Worm (Caenorhabditis elegans) whole organism, late embryonic: ENCODE data around the gene pcp-5.

ENCODE experiments used
- C38D4.7 ChIP-seq: fragments of 200-800 bp; sonication (Bioruptor generic); optimal IDR thresholded peaks from 2 replicates; lab custom pipeline; 2018; ENCODE audit warnings: mild to moderate bottlenecking, missing genetic modification characterization, moderate library complexity, missing compliant biosample characterization
- F13H6.1 ChIP-seq: sonication (generic microtip); optimal IDR thresholded peaks from 2 replicates; lab custom pipeline; 2016; ENCODE audit warnings: missing genetic modification characterization, missing compliant biosample characterization
- K02D7.2 ChIP-seq: sonication (generic microtip); optimal IDR thresholded peaks from 2 replicates; lab custom pipeline; 2017; ENCODE audit warnings: mild to moderate bottlenecking, missing genetic modification characterization, missing compliant biosample characterization
- K09A11.1 ChIP-seq: sonication (generic microtip); optimal IDR thresholded peaks from 2 replicates; lab custom pipeline; 2017; ENCODE audit warnings: antibody characterized with exemption, mild to moderate bottlenecking, missing genetic modification characterization, missing compliant biosample characterization; ENCODE audit not compliant: insufficient read depth
- T23F11.4 ChIP-seq: fragments of 200-800 bp; sonication (Bioruptor generic); optimal IDR thresholded peaks from 2 replicates; lab custom pipeline; 2018; ENCODE audit warnings: mild to moderate bottlenecking, missing genetic modification characterization, missing compliant biosample characterization
- Y22D7AL.16 ChIP-seq: sonication (generic microtip); optimal IDR thresholded peaks from 2 replicates; lab custom pipeline; 2016; ENCODE audit warnings: missing genetic modification characterization, missing compliant biosample characterization
- ahr-1 ChIP-seq: sonication (generic microtip); optimal IDR thresholded peaks from 2 replicates; lab custom pipeline; 2016; ENCODE audit warnings: missing genetic modification characterization, missing compliant biosample characterization
- ceh-14 ChIP-seq: sonication (generic microtip); optimal IDR thresholded peaks from 2 replicates; lab custom pipeline; 2016; ENCODE audit warnings: missing genotype, missing genetic modification characterization, missing compliant biosample characterization
- ceh-19 ChIP-seq: fragments of 200-800 bp; sonication (Bioruptor generic); optimal IDR thresholded peaks from 2 replicates; lab custom pipeline; 2018; ENCODE audit warnings: mild to moderate bottlenecking, missing genetic modification characterization, missing compliant biosample characterization
- ceh-2 ChIP-seq: sonication (generic microtip); optimal IDR thresholded peaks from 2 replicates; lab custom pipeline; 2016; ENCODE audit warnings: missing genotype, missing genetic modification characterization, missing compliant biosample characterization
- ceh-24 ChIP-seq: sonication (generic microtip); optimal IDR thresholded peaks from 2 replicates; lab custom pipeline; 2016; ENCODE audit warnings: mild to moderate bottlenecking, missing genetic modification characterization, missing compliant biosample characterization
- ceh-30 ChIP-seq: fragments of 150-350 bp; optimal IDR thresholded peaks from 2 replicates; lab custom pipeline; 2014; ENCODE audit warnings: missing biosample characterization, missing genetic modification characterization
- ceh-31 ChIP-seq: sonication (generic microtip); optimal IDR thresholded peaks from 2 replicates; lab custom pipeline; 2016; ENCODE audit warnings: missing genetic modification characterization, missing compliant biosample characterization
- ceh-34 ChIP-seq: sonication (generic microtip); optimal IDR thresholded peaks from 2 replicates; lab custom pipeline; 2016; ENCODE audit warnings: mild to moderate bottlenecking, missing genetic modification characterization, missing compliant biosample characterization
- ceh-9 ChIP-seq: sonication (generic microtip); optimal IDR thresholded peaks from 2 replicates; lab custom pipeline; 2016; ENCODE audit warnings: mild to moderate bottlenecking, missing genetic modification characterization, inconsistent platforms, missing compliant biosample characterization
- che-1 ChIP-seq: sonication (generic microtip); optimal IDR thresholded peaks from 2 replicates; lab custom pipeline; 2016; ENCODE audit warnings: mild to moderate bottlenecking, missing genetic modification characterization, missing compliant biosample characterization
- dmd-4 ChIP-seq: sonication (generic microtip); optimal IDR thresholded peaks from 2 replicates; lab custom pipeline; 2016; ENCODE audit warnings: borderline replicate concordance, missing genetic modification characterization, missing compliant biosample characterization
- elt-2 ChIP-seq: sonication (generic microtip); optimal IDR thresholded peaks from 2 replicates; lab custom pipeline; 2016; ENCODE audit warnings: missing genetic modification reagents, missing genetic modification characterization, missing compliant biosample characterization
- ets-4 ChIP-seq: sonication (generic microtip); optimal IDR thresholded peaks from 2 replicates; lab custom pipeline; 2016; ENCODE audit warnings: missing genetic modification characterization, missing compliant biosample characterization
- fax-1 ChIP-seq: sonication (generic microtip); optimal IDR thresholded peaks from 2 replicates; lab custom pipeline; 2016; ENCODE audit warnings: missing genotype, missing genetic modification characterization, missing compliant biosample characterization
- fkh-6 ChIP-seq: sonication (generic microtip); optimal IDR thresholded peaks from 2 replicates; lab custom pipeline; 2016; ENCODE audit warnings: missing genetic modification characterization, missing compliant biosample characterization
- hlh-13 ChIP-seq: fragments of 200-800 bp; sonication (Bioruptor generic); optimal IDR thresholded peaks from 2 replicates; lab custom pipeline; 2018; ENCODE audit warnings: mild to moderate bottlenecking, missing genetic modification characterization, missing compliant biosample characterization
- hlh-30 ChIP-seq: sonication (generic microtip); optimal IDR thresholded peaks from 2 replicates; lab custom pipeline; 2017; ENCODE audit warnings: antibody characterized with exemption, missing genetic modification characterization, missing compliant biosample characterization; ENCODE audit not compliant: insufficient read depth
- hlh-8 ChIP-seq: sonication (generic microtip); optimal IDR thresholded peaks from 2 replicates; lab custom pipeline; 2016; ENCODE audit warnings: missing genotype, missing genetic modification characterization, missing compliant biosample characterization
- lim-6 ChIP-seq: sonication (generic microtip); optimal IDR thresholded peaks from 2 replicates; lab custom pipeline; 2016; ENCODE audit warnings: missing genetic modification characterization, missing compliant biosample characterization
- lin-11 ChIP-seq: fragments of 200-800 bp; sonication (Bioruptor generic); optimal IDR thresholded peaks from 2 replicates; lab custom pipeline; 2018; ENCODE audit warnings: mild to moderate bottlenecking, missing genetic modification characterization, missing compliant biosample characterization
- madf-2 ChIP-seq: sonication (generic microtip); optimal IDR thresholded peaks from 2 replicates; lab custom pipeline; 2017; ENCODE audit warnings: missing genetic modification characterization, missing compliant biosample characterization
- nfya-1 ChIP-seq: sonication (generic microtip); optimal IDR thresholded peaks from 2 replicates; lab custom pipeline; 2017; ENCODE audit warnings: missing genetic modification characterization, mild to moderate bottlenecking, missing compliant biosample characterization, antibody characterized with exemption, moderate library complexity
- nhr-232 ChIP-seq: sonication (generic microtip); optimal IDR thresholded peaks from 2 replicates; lab custom pipeline; 2016; ENCODE audit warnings: missing genetic modification characterization, missing compliant biosample characterization
- odd-2 ChIP-seq: sonication (generic microtip); optimal IDR thresholded peaks from 2 replicates; lab custom pipeline; 2017; ENCODE audit warnings: antibody characterized with exemption, mild to moderate bottlenecking, missing genetic modification characterization, missing compliant biosample characterization
- pat-9 ChIP-seq: fragments of 200-800 bp; sonication (Bioruptor generic); optimal IDR thresholded peaks from 2 replicates; lab custom pipeline; 2018; ENCODE audit warnings: mild to moderate bottlenecking, missing genetic modification characterization, moderate library complexity, missing compliant biosample characterization
- pax-1 ChIP-seq: fragments of 150-350 bp; optimal IDR thresholded peaks from 2 replicates; lab custom pipeline; 2014; ENCODE audit warnings: missing biosample characterization, missing genetic modification characterization
- pha-2 ChIP-seq: sonication (generic microtip); optimal IDR thresholded peaks from 2 replicates; lab custom pipeline; 2017; ENCODE audit warnings: mild to moderate bottlenecking, missing genetic modification characterization, missing compliant biosample characterization
- pha-4 ChIP-seq: fragments of 150-350 bp; optimal IDR thresholded peaks from 2 replicates; lab custom pipeline; 2018; ENCODE audit warnings: missing biosample characterization, missing genetic modification reagents, missing genetic modification characterization
- ref-2 ChIP-seq: sonication (generic microtip); optimal IDR thresholded peaks from 2 replicates; lab custom pipeline; 2016; ENCODE audit warnings: missing genetic modification characterization, missing compliant biosample characterization
- rnt-1 ChIP-seq: sonication (generic microtip); optimal IDR thresholded peaks from 2 replicates; lab custom pipeline; 2016; ENCODE audit warnings: missing genetic modification characterization, missing compliant biosample characterization
- sdc-2 ChIP-seq: sonication (generic microtip); optimal IDR thresholded peaks from 2 replicates; lab custom pipeline; 2016; ENCODE audit warnings: missing genotype, missing genetic modification characterization, missing compliant biosample characterization
- sox-2 ChIP-seq: fragments of 200-800 bp; sonication (Bioruptor generic); IDR thresholded peaks from 2 replicates; pipeline ENCODE4 v1.3.6; 2022; ENCODE audit warnings: missing genetic modification reagents, missing genetic modification characterization, missing compliant biosample characterization
- sox-4 ChIP-seq: sonication (generic microtip); optimal IDR thresholded peaks from 2 replicates; lab custom pipeline; 2017; ENCODE audit warnings: mild to moderate bottlenecking, missing genetic modification characterization, inconsistent platforms, missing compliant biosample characterization
- unc-3 ChIP-seq, 2 experiments: fragments of 200-800 bp in 1 of 2; sonication (Bioruptor generic) in 1 of 2; sonication (generic microtip) in 1 of 2; conservative IDR thresholded peaks in 1 of 2; optimal IDR thresholded peaks in 1 of 2; 2 replicates each; pipeline versions ENCODE4 v1.3.6 to Lab custom; 2016 to 2022; ENCODE audit warnings: missing compliant biosample characterization in 2 of 2, missing genetic modification characterization in 2 of 2, missing genetic modification reagents in 1 of 2
- unc-42 ChIP-seq: sonication (generic microtip); optimal IDR thresholded peaks from 2 replicates; lab custom pipeline; 2016; ENCODE audit warnings: missing genotype, missing genetic modification characterization, missing compliant biosample characterization
- zip-5 ChIP-seq: sonication (generic microtip); optimal IDR thresholded peaks from 2 replicates; lab custom pipeline; 2016; ENCODE audit warnings: missing genetic modification characterization, missing compliant biosample characterization

Gene pcp-5

DNA sequence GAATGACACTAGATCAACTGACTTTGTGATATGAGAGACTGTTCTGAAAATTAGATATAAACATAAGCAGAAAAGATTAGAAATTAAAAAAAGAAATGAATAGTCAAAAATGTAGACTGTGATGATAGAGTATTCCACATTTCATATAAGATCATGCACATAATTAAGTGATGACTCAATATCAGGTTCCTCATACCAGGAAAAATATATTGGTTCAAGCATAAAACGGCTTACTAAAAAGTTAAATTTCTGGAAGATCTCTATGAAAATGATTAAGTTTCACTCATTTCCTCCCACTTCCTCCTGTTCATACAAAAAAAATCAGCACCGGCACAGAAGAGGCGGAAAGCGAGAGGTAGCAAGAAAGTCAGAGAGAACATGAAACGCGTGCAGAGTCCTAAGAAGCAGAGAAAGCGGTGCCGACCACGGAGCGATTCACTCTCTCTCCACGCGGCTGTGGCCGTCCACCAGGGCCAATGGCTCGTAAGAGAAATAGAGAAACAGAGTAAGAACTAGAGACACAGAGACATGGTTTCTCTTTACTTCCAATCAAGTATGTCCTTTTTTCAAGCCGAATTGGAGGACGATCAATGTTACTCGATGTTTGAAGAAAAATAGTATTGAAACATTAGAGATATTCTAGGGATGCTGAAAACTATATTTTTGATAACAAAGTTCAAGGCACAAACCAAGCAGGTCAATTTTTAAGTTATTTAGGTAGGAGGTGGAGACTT is 15.7 kb downstream of the pcp-5 start, which contains the start of the genes ZK688.5 and fahd-1 (continued):
- TF ChIP-seq F13H6.1 (tag; lab: Kevin White, UChicago) = peak; percentile 19
- TF ChIP-seq sox-4 (tag; lab: Kevin White, UChicago) = no peak
- peak; percentile 31 for TF ChIP-seq ceh-2 (tag; lab: Kevin White, UChicago)
- no peak for TF ChIP-seq ahr-1 (tag; lab: Kevin White, UChicago)
- TF ChIP-seq dmd-4 (tag; lab: Kevin White, UChicago) = no peak
- TF ChIP-seq hlh-13 (GFP tag; lab: Kevin White, UChicago) = no peak
- TF ChIP-seq pha-2 (tag; lab: Kevin White, UChicago) = no peak
- TF ChIP-seq C38D4.7 (GFP tag; lab: Kevin White, UChicago) = no peak
- TF ChIP-seq lin-11 (tag; lab: Kevin White, UChicago) = no peak
- TF ChIP-seq nfya-1 (tag; lab: Kevin White, UChicago) = peak; percentile 91
- TF ChIP-seq zip-5 (tag; lab: Kevin White, UChicago) = no peak
- TF ChIP-seq pat-9 (tag; lab: Kevin White, UChicago) = no peak
- peak; percentile 78 for TF ChIP-seq ceh-31 (tag; lab: Kevin White, UChicago)
- no peak for TF ChIP-seq unc-42 (tag; lab: Kevin White, UChicago)
- peak; percentile 57 for TF ChIP-seq ref-2 (tag; lab: Kevin White, UChicago)
- TF ChIP-seq K02D7.2 (tag; lab: Kevin White, UChicago) = no peak
- TF ChIP-seq fkh-6 (tag; lab: Kevin White, UChicago) = no peak
- no peak for TF ChIP-seq pax-1 (tag; lab: Kevin White, UChicago)
- TF ChIP-seq Y22D7AL.16 (tag; lab: Kevin White, UChicago) = no peak
- TF ChIP-seq T23F11.4 (GFP tag; lab: Kevin White, UChicago) = no peak
- no peak for TF ChIP-seq ceh-19 (GFP tag; lab: Kevin White, UChicago)
- peak; percentile 61 for TF ChIP-seq rnt-1 (tag; lab: Kevin White, UChicago)
- no peak for TF ChIP-seq sox-2 (GFP tag; lab: Robert Waterston, UW)
- TF ChIP-seq ceh-30 (tag; lab: Kevin White, UChicago) = no peak
- no peak for TF ChIP-seq che-1 (tag; lab: Kevin White, UChicago)
- no peak for TF ChIP-seq nhr-232 (tag; lab: Kevin White, UChicago)
- TF ChIP-seq ets-4 (tag; lab: Kevin White, UChicago) = peak; percentile 21
- peak; percentile 80 for TF ChIP-seq ceh-34 (tag; lab: Kevin White, UChicago)
- TF ChIP-seq hlh-30 (tag; lab: Kevin White, UChicago) = peak; percentile 61
- no peak for TF ChIP-seq fax-1 (tag; lab: Kevin White, UChicago)
- TF ChIP-seq ceh-9 (tag; lab: Kevin White, UChicago) = no peak
- TF ChIP-seq, all 69 proteins: peak for 15

DNA sequence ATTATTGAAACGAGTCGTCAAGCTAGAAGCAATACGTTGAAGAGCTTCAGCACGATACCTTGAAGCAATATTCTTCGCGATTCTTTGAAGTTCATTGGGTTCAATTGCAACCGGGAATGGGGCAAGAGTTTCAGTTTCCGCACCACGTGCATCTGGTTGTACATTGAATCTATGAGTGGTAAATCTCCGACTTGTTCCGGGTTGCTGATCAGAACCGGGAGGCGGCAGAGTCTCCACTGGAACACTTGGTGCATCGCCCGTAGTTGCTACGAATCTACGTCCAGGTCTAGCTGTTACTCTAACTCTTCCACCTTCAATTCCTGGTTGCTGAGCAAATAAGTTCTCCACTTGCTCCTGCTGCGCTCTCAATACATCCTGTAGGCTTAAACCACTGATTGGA is 18.4 kb downstream of the pcp-5 start:
- no peak for TF ChIP-seq hlh-8
- no peak for TF ChIP-seq fax-1 (tag; lab: Kevin White, UChicago)
- TF ChIP-seq lim-6 (tag; lab: Kevin White, UChicago) = no peak
- no peak for TF ChIP-seq sdc-2
- no peak for TF ChIP-seq Y22D7AL.16 (tag; lab: Kevin White, UChicago)
- TF ChIP-seq ref-2 (tag; lab: Kevin White, UChicago) = no peak
- TF ChIP-seq ceh-24 (tag; lab: Kevin White, UChicago) = no peak
- no peak for TF ChIP-seq ceh-14 (tag; lab: Kevin White, UChicago)
- TF ChIP-seq K09A11.1 = no peak
- TF ChIP-seq sox-2 (GFP tag; lab: Robert Waterston, UW) = no peak
- TF ChIP-seq C38D4.7 (GFP tag; lab: Kevin White, UChicago) = no peak
- TF ChIP-seq madf-2 (tag; lab: Kevin White, UChicago) = no peak
- no peak for TF ChIP-seq ceh-34 (tag; lab: Kevin White, UChicago)
- TF ChIP-seq elt-2 = no peak
- TF ChIP-seq T23F11.4 (GFP tag; lab: Kevin White, UChicago) = no peak
- no peak for TF ChIP-seq odd-2 (tag; lab: Kevin White, UChicago)
- no peak for TF ChIP-seq che-1 (tag; lab: Kevin White, UChicago)
- TF ChIP-seq pha-4 (tag; lab: Kevin White, UChicago) = no peak
- no peak for TF ChIP-seq unc-3 (GFP tag; conservative IDR thresholded peaks at IDR 0.05; lab: Robert Waterston, UW)
- TF ChIP-seq unc-3 (tag; optimal IDR thresholded peaks at IDR 0.05; lab: Kevin White, UChicago) = no peak
